Fruit fly (Drosophila melanogaster) whole organism, embryonic: ENCODE measurements around the gene CG43448.

Experiments used
- Awh ChIP-seq: fragments of 200-800 bp; sonication (Bioruptor generic); IDR thresholded peaks from 2 replicates; pipeline ENCODE4, ENCODE4 v1.3.6; 2022; ENCODE audit warnings: missing biosample characterization, missing genetic modification characterization
- B-H2 ChIP-seq: fragments of 200-800 bp; sonication (Bioruptor generic); optimal IDR thresholded peaks from 2 replicates; lab custom pipeline; 2018; ENCODE audit warnings: missing biosample characterization, mild to moderate bottlenecking, missing genetic modification characterization
- CG10209 ChIP-seq: fragments of 200-800 bp; sonication (Bioruptor generic); optimal IDR thresholded peaks from 3 replicates; lab custom pipeline; 2017; ENCODE audit warnings: missing biosample characterization, mild to moderate bottlenecking, missing genetic modification characterization, missing genetic modification reagents
- CG11398 ChIP-seq: fragments of 200-800 bp; sonication (Bioruptor generic); optimal IDR thresholded peaks from 2 replicates; lab custom pipeline; 2016; ENCODE audit warnings: missing biosample characterization, missing genetic modification characterization
- CG11456 ChIP-seq: fragments of 200-800 bp; sonication (Bioruptor generic); IDR thresholded peaks from 3 replicates; pipeline ENCODE4 v1.3.6; 2022; ENCODE audit warnings: missing biosample characterization, missing genetic modification characterization
- CG12219 ChIP-seq: fragments of 200-800 bp; sonication (Bioruptor generic); optimal IDR thresholded peaks from 3 replicates; lab custom pipeline; 2018; ENCODE audit warnings: missing biosample characterization, mild to moderate bottlenecking, missing genetic modification characterization
- CG13123 ChIP-seq: fragments of 200-800 bp; sonication (Bioruptor generic); optimal IDR thresholded peaks from 2 replicates; lab custom pipeline; 2016; ENCODE audit warnings: missing biosample characterization, missing genetic modification characterization
- CG13287 ChIP-seq: fragments of 200-800 bp; sonication (Bioruptor generic); IDR thresholded peaks from 2 replicates; pipeline ENCODE4 v1.3.6; 2022; ENCODE audit warnings: missing biosample characterization, missing genetic modification characterization; ENCODE audit not compliant: partially characterized antibody
- CG14965 ChIP-seq: fragments of 200-800 bp; sonication (Bioruptor generic); optimal IDR thresholded peaks from 2 replicates; lab custom pipeline; 2016; ENCODE audit warnings: missing biosample characterization, missing genetic modification characterization, borderline replicate concordance
- CG17912 ChIP-seq: fragments of 200-800 bp; sonication (Bioruptor generic); optimal IDR thresholded peaks from 2 replicates; lab custom pipeline; 2018; ENCODE audit warnings: missing biosample characterization, mild to moderate bottlenecking, missing genetic modification characterization
- CG18011 ChIP-seq: fragments of 200-800 bp; sonication (Bioruptor generic); optimal IDR thresholded peaks from 2 replicates; lab custom pipeline; 2017; ENCODE audit warnings: missing biosample characterization, missing genetic modification characterization, mild to moderate bottlenecking, moderate library complexity, missing genotype
- CG1832 ChIP-seq: fragments of 200-800 bp; sonication (Bioruptor generic); optimal IDR thresholded peaks from 2 replicates; lab custom pipeline; 2017; ENCODE audit warnings: missing biosample characterization, mild to moderate bottlenecking, missing genetic modification characterization, inconsistent platforms
- CG5245 ChIP-seq: fragments of 200-800 bp; sonication (Bioruptor generic); optimal IDR thresholded peaks from 3 replicates; lab custom pipeline; 2016; ENCODE audit warnings: missing biosample characterization, missing genetic modification characterization
- CG6272 ChIP-seq: fragments of 200-800 bp; sonication (Bioruptor generic); IDR thresholded peaks from 2 replicates; pipeline ENCODE4 v1.3.6; 2022; ENCODE audit warnings: missing biosample characterization, missing genetic modification characterization
- CG8388 ChIP-seq: fragments of 200-800 bp; sonication (Bioruptor generic); optimal IDR thresholded peaks from 2 replicates; lab custom pipeline; 2019; ENCODE audit warnings: missing biosample characterization, mild to moderate bottlenecking, missing genetic modification characterization, moderate library complexity
- CG9609 ChIP-seq: fragments of 200-800 bp; sonication (Bioruptor generic); optimal IDR thresholded peaks from 3 replicates; lab custom pipeline; 2016; ENCODE audit warnings: missing biosample characterization, missing genetic modification characterization
- CkIIα-i1 ChIP-seq: fragments of 200-800 bp; sonication (Bioruptor generic); IDR thresholded peaks from 2 replicates; pipeline ENCODE4 v1.3.6; 2022; ENCODE audit warnings: missing biosample characterization, missing genetic modification characterization
- CoRest ChIP-seq: fragments of 200-800 bp; sonication (Bioruptor generic); optimal IDR thresholded peaks from 3 replicates; lab custom pipeline; 2018; ENCODE audit warnings: missing biosample characterization, mild to moderate bottlenecking, missing genetic modification characterization, moderate library complexity
- Dbx ChIP-seq: fragments of 200-800 bp; sonication (Bioruptor generic); IDR thresholded peaks from 3 replicates; pipeline ENCODE4 v1.3.6; 2022; ENCODE audit warnings: missing biosample characterization, missing genetic modification characterization
- Dek ChIP-seq: fragments of 200-800 bp; sonication (Bioruptor generic); optimal IDR thresholded peaks from 3 replicates; lab custom pipeline; 2019; ENCODE audit warnings: missing biosample characterization, mild to moderate bottlenecking, missing genetic modification characterization, moderate library complexity
- Hmr ChIP-seq: fragments of 200-800 bp; sonication (Bioruptor generic); optimal IDR thresholded peaks from 3 replicates; lab custom pipeline; 2017; ENCODE audit warnings: mild to moderate bottlenecking, missing biosample characterization, missing genetic modification reagents, missing genetic modification characterization
- NC2α ChIP-seq: fragments of 200-800 bp; sonication (Bioruptor generic); optimal IDR thresholded peaks from 2 replicates; lab custom pipeline; 2016; ENCODE audit warnings: missing biosample characterization, missing genetic modification characterization
- NC2β ChIP-seq: fragments of 200-800 bp; sonication (Bioruptor generic); optimal IDR thresholded peaks from 2 replicates; lab custom pipeline; 2016; ENCODE audit warnings: missing biosample characterization, missing genetic modification characterization
- NFAT ChIP-seq: fragments of 200-800 bp; sonication (Bioruptor generic); IDR thresholded peaks from 2 replicates; pipeline ENCODE4 v1.3.6; 2022; ENCODE audit warnings: missing biosample characterization, missing genetic modification characterization
- Neu2 ChIP-seq: fragments of 200-800 bp; sonication (Bioruptor generic); optimal IDR thresholded peaks from 3 replicates; lab custom pipeline; 2016; ENCODE audit warnings: missing biosample characterization, missing genetic modification characterization, borderline replicate concordance
- Oaz ChIP-seq: fragments of 200-800 bp; sonication (Bioruptor generic); IDR thresholded peaks from 2 replicates; pipeline ENCODE4 v1.3.6; 2022; ENCODE audit warnings: missing biosample characterization, missing genetic modification characterization
- Poxn ChIP-seq: fragments of 200-800 bp; sonication (Bioruptor generic); IDR thresholded peaks from 2 replicates; pipeline ENCODE4 v1.3.6; 2022; ENCODE audit warnings: missing biosample characterization, missing genetic modification characterization
- abd-A ChIP-seq: fragments of 200-800 bp; sonication (Bioruptor generic); optimal IDR thresholded peaks from 3 replicates; lab custom pipeline; 2019; ENCODE audit warnings: missing biosample characterization, mild to moderate bottlenecking, missing genetic modification characterization, moderate library complexity
- cad ChIP-seq: fragments of >200 bp; optimal IDR thresholded peaks from 2 replicates; lab custom pipeline; 2017; ENCODE audit warnings: missing biosample characterization, missing genetic modification characterization
- cato ChIP-seq: fragments of 200-800 bp; sonication (Bioruptor generic); optimal IDR thresholded peaks from 2 replicates; lab custom pipeline; 2016; ENCODE audit warnings: missing biosample characterization, missing genetic modification characterization, borderline replicate concordance
- crp ChIP-seq, 2 experiments: fragments of 200-800 bp; sonication (Bioruptor generic); optimal IDR thresholded peaks; 2 replicates in 1 of 2; 3 replicates in 1 of 2; lab custom pipeline; 2017; ENCODE audit warnings: missing biosample characterization in 2 of 2, missing genetic modification characterization in 2 of 2, mild to moderate bottlenecking in 1 of 2, moderate library complexity in 1 of 2
- dimm ChIP-seq: fragments of 200-800 bp; sonication (Bioruptor generic); IDR thresholded peaks from 2 replicates; pipeline ENCODE4 v1.3.6; 2022; ENCODE audit warnings: missing biosample characterization, missing genetic modification characterization
- disco-r ChIP-seq: fragments of 200-800 bp; sonication (Bioruptor generic); optimal IDR thresholded peaks from 2 replicates; lab custom pipeline; 2016; ENCODE audit warnings: missing biosample characterization, missing genetic modification characterization
- dpn ChIP-seq, 2 experiments: fragments of 200-800 bp; sonication (Bioruptor generic); optimal IDR thresholded peaks; 3 replicates each; lab custom pipeline; 2016; ENCODE audit warnings: missing biosample characterization in 2 of 2, missing genetic modification characterization in 2 of 2
- eyg ChIP-seq: fragments of 200-800 bp; sonication (Bioruptor generic); optimal IDR thresholded peaks from 3 replicates; lab custom pipeline; 2016; ENCODE audit warnings: missing biosample characterization, missing genetic modification characterization
- fd96Cb ChIP-seq: fragments of 200-800 bp; sonication (Bioruptor generic); optimal IDR thresholded peaks from 2 replicates; lab custom pipeline; 2018; ENCODE audit warnings: missing biosample characterization, mild to moderate bottlenecking, missing genetic modification characterization, moderate library complexity
- fu2 ChIP-seq: fragments of 200-800 bp; sonication (Bioruptor generic); optimal IDR thresholded peaks from 2 replicates; lab custom pipeline; 2016; ENCODE audit warnings: missing biosample characterization, missing genetic modification characterization
- grn ChIP-seq: fragments of 200-800 bp; sonication (Bioruptor generic); optimal IDR thresholded peaks from 3 replicates; lab custom pipeline; 2017; ENCODE audit warnings: missing biosample characterization, missing genetic modification characterization
- h ChIP-seq: fragments of >200 bp; optimal IDR thresholded peaks from 2 replicates; lab custom pipeline; 2017
- hb ChIP-seq: fragments of 200-800 bp; sonication (Bioruptor generic); IDR thresholded peaks from 3 replicates; pipeline ENCODE4 v1.3.6; 2022; ENCODE audit warnings: missing biosample characterization, missing genetic modification characterization; ENCODE audit not compliant: partially characterized antibody
- her ChIP-seq: fragments of 200-800 bp; sonication (Bioruptor generic); optimal IDR thresholded peaks from 2 replicates; lab custom pipeline; 2016; ENCODE audit warnings: missing biosample characterization, missing genetic modification characterization
- lbe ChIP-seq: fragments of 200-800 bp; sonication (Bioruptor generic); optimal IDR thresholded peaks from 2 replicates; lab custom pipeline; 2016; ENCODE audit warnings: missing biosample characterization, mild to moderate bottlenecking, missing genetic modification characterization
- lov ChIP-seq, 2 experiments: fragments of 200-800 bp in 1 of 2; fragments of >200 bp in 1 of 2; sonication (Bioruptor generic) in 1 of 2; IDR thresholded peaks in 1 of 2; optimal IDR thresholded peaks in 1 of 2; 2 replicates in 1 of 2; 3 replicates in 1 of 2; pipeline versions ENCODE4 v1.3.6 to Lab custom; 2017 to 2022; ENCODE audit warnings: missing biosample characterization in 1 of 2, missing genetic modification characterization in 1 of 2
- nmo ChIP-seq: fragments of 200-800 bp; sonication (Bioruptor generic); optimal IDR thresholded peaks from 2 replicates; lab custom pipeline; 2018; ENCODE audit warnings: missing biosample characterization, mild to moderate bottlenecking, missing genetic modification characterization, moderate library complexity
- phol ChIP-seq: fragments of 200-800 bp; sonication (Bioruptor generic); optimal IDR thresholded peaks from 3 replicates; lab custom pipeline; 2018; ENCODE audit warnings: missing biosample characterization, mild to moderate bottlenecking, missing genetic modification characterization, moderate library complexity
- pros ChIP-seq: fragments of 200-800 bp; sonication (Bioruptor generic); optimal IDR thresholded peaks from 3 replicates; lab custom pipeline; 2019; ENCODE audit warnings: missing biosample characterization, mild to moderate bottlenecking, missing genetic modification characterization, moderate library complexity
- pzg ChIP-seq: fragments of 200-800 bp; sonication (Bioruptor generic); optimal IDR thresholded peaks from 3 replicates; lab custom pipeline; 2018; ENCODE audit warnings: missing biosample characterization, mild to moderate bottlenecking, missing genetic modification characterization, moderate library complexity
- slou ChIP-seq: fragments of 200-800 bp; sonication (Bioruptor generic); optimal IDR thresholded peaks from 3 replicates; lab custom pipeline; 2016; ENCODE audit warnings: missing biosample characterization, missing genetic modification characterization
- stwl ChIP-seq: fragments of 200-800 bp; sonication (Bioruptor generic); optimal IDR thresholded peaks from 3 replicates; lab custom pipeline; 2018; ENCODE audit warnings: missing biosample characterization, mild to moderate bottlenecking, missing genetic modification characterization, moderate library complexity
- wek ChIP-seq: fragments of 200-800 bp; sonication (Bioruptor generic); optimal IDR thresholded peaks from 3 replicates; lab custom pipeline; 2018; ENCODE audit warnings: missing biosample characterization, mild to moderate bottlenecking, missing genetic modification characterization, moderate library complexity
- zen2 ChIP-seq: fragments of 200-800 bp; sonication (Bioruptor generic); IDR thresholded peaks from 3 replicates; pipeline ENCODE4 v1.3.6; 2022; ENCODE audit warnings: missing biosample characterization, missing genetic modification characterization; ENCODE audit not compliant: partially characterized antibody

CG43448 gene

dm6 chr3R:30235253-30235652, 2.3 kb downstream of the CG43448 start (continued):
- TF ChIP-seq NFAT (GFP tag; lab: Robert Waterston, UW) (no peak), CG17912 (GFP tag; lab: Kevin White, UChicago) (no peak), cad (GFP tag; lab: Kevin White, UChicago) (no peak), dimm (no peak), pzg (GFP tag; lab: Kevin White, UChicago) (no peak), CG11456 (GFP tag; lab: Robert Waterston, UW) (no peak), Poxn (no peak), CG8388 (GFP tag; lab: Kevin White, UChicago) (peak; percentile 46), hb (GFP tag; lab: Robert Waterston, UW) (no peak), CG11398 (GFP tag; lab: Kevin White, UChicago) (no peak), crp (GFP tag; optimal IDR thresholded peaks at IDR 0.05; lab: Kevin White, UChicago) (no peak), Oaz (no peak), CG13123 (GFP tag; lab: Kevin White, UChicago) (no peak), CkIIα-i1 (GFP tag; lab: Robert Waterston, UW) (no peak), NC2β (no peak), lbe (no peak), zen2 (GFP tag; lab: Robert Waterston, UW) (no peak), Awh (GFP tag; lab: Robert Waterston, UW) (no peak), Neu2 (GFP tag; lab: Kevin White, UChicago) (no peak), CG1832 (GFP tag; lab: Kevin White, UChicago) (no peak), CG9609 (GFP tag; lab: Kevin White, UChicago) (no peak), nmo (GFP tag; lab: Kevin White, UChicago) (peak; percentile 21), stwl (no peak), Dek (tag; lab: Kevin White, UChicago) (no peak), h (lab: Kevin White, UChicago) (no peak), CG13287 (GFP tag; lab: Robert Waterston, UW) (no peak), CG12219 (GFP tag; lab: Kevin White, UChicago) (no peak), abd-A (tag; lab: Kevin White, UChicago) (no peak), dpn (GFP tag; optimal IDR thresholded peaks at IDR 0.05; lab: Kevin White, UChicago) (peak in 1 of 2 experiments; percentile 29), fu2 (GFP tag; lab: Kevin White, UChicago) (no peak), phol (peak; percentile 47), grn (no peak), CG18011 (GFP tag; lab: Kevin White, UChicago) (no peak), pros (GFP tag; lab: Kevin White, UChicago) (peak; percentile 86), CG6272 (no peak), slou (GFP tag; lab: Kevin White, UChicago) (no peak), NC2α (GFP tag; lab: Kevin White, UChicago) (no peak), B-H2 (no peak), CG5245 (GFP tag; lab: Kevin White, UChicago) (no peak), cato (GFP tag; lab: Kevin White, UChicago) (no peak), CoRest (tag; lab: Kevin White, UChicago) (peak; percentile 51), CG14965 (GFP tag; lab: Kevin White, UChicago) (no peak), fd96Cb (tag; lab: Kevin White, UChicago) (peak; percentile 2), wek (GFP tag; lab: Kevin White, UChicago) (no peak), lov (optimal IDR thresholded peaks at IDR 0.05; lab: Kevin White, UChicago) (no peak), lov (GFP tag; IDR thresholded peaks at IDR 0.05; lab: Robert Waterston, UW) (0 out of 3 replicates have a peak, but pooled peaks have one; percentile 45), disco-r (GFP tag; lab: Kevin White, UChicago) (no peak), Hmr (GFP tag; lab: Kevin White, UChicago) (no peak), her (GFP tag; lab: Kevin White, UChicago) (no peak), eyg (GFP tag; lab: Kevin White, UChicago) (no peak), CG10209 (GFP tag; lab: Kevin White, UChicago) (peak; percentile 1), Dbx (GFP tag; lab: Robert Waterston, UW) (0 out of 3 replicates have a peak, but pooled peaks have one; percentile 49)
